Fruit fly (Drosophila melanogaster) whole organism, prepupa: ENCODE data around the gene CG5254.

Source experiments
- Blimp-1 ChIP-seq: fragments of 200-800 bp; sonication (Bioruptor generic); optimal IDR thresholded peaks from 3 replicates; lab custom pipeline; 2017; ENCODE audit warnings: missing biosample characterization, missing genetic modification characterization, mild to moderate bottlenecking, moderate library complexity, missing genetic modification reagents
- CG10631 ChIP-seq: fragments of 200-800 bp; sonication (Bioruptor generic); optimal IDR thresholded peaks from 2 replicates; lab custom pipeline; 2016; ENCODE audit warnings: missing biosample characterization, missing genetic modification characterization
- CG10669 ChIP-seq: fragments of 200-800 bp; sonication (Bioruptor generic); optimal IDR thresholded peaks from 3 replicates; lab custom pipeline; 2018; ENCODE audit warnings: missing biosample characterization, mild to moderate bottlenecking, missing genetic modification characterization, moderate library complexity
- CG11294 ChIP-seq: fragments of 200-800 bp; sonication (Bioruptor generic); IDR thresholded peaks from 2 replicates; pipeline ENCODE4 v1.3.6; 2022; ENCODE audit warnings: missing biosample characterization, missing genetic modification characterization
- CG15336 ChIP-seq: fragments of 200-800 bp; sonication (Bioruptor generic); IDR thresholded peaks from 2 replicates; pipeline ENCODE4 v1.3.6; 2022; ENCODE audit warnings: missing biosample characterization, missing genetic modification characterization
- CG1621 ChIP-seq: fragments of 200-800 bp; sonication (Bioruptor generic); optimal IDR thresholded peaks from 3 replicates; lab custom pipeline; 2018; ENCODE audit warnings: missing biosample characterization, mild to moderate bottlenecking, missing genetic modification characterization
- CG3032 ChIP-seq: fragments of 200-800 bp; optimal IDR thresholded peaks from 2 replicates; lab custom pipeline; 2019; ENCODE audit warnings: missing biosample characterization, mild to moderate bottlenecking, missing genetic modification characterization, moderate library complexity
- CG31627 ChIP-seq: fragments of 200-800 bp; sonication (Bioruptor generic); optimal IDR thresholded peaks from 3 replicates; lab custom pipeline; 2016; ENCODE audit warnings: missing biosample characterization, missing genetic modification characterization
- CG32006 ChIP-seq: fragments of 200-800 bp; sonication (Bioruptor generic); optimal IDR thresholded peaks from 3 replicates; lab custom pipeline; 2017; ENCODE audit warnings: missing biosample characterization, mild to moderate bottlenecking, missing genetic modification characterization
- CG34406 ChIP-seq: fragments of 200-800 bp; sonication (Bioruptor generic); optimal IDR thresholded peaks from 3 replicates; lab custom pipeline; 2016; ENCODE audit warnings: missing biosample characterization, missing genetic modification characterization
- CG3919 ChIP-seq: fragments of 200-800 bp; sonication (Bioruptor generic); optimal IDR thresholded peaks from 3 replicates; lab custom pipeline; 2016; ENCODE audit warnings: missing biosample characterization, missing genetic modification characterization
- CG4318 ChIP-seq: fragments of 200-800 bp; sonication (Bioruptor generic); optimal IDR thresholded peaks from 3 replicates; lab custom pipeline; 2017; ENCODE audit warnings: missing biosample characterization, mild to moderate bottlenecking, missing genetic modification characterization
- CG6792 ChIP-seq: fragments of 200-800 bp; sonication (Bioruptor generic); optimal IDR thresholded peaks from 3 replicates; lab custom pipeline; 2016; ENCODE audit warnings: missing biosample characterization, missing genetic modification characterization
- CG6808 ChIP-seq: fragments of 200-800 bp; sonication (Bioruptor generic); optimal IDR thresholded peaks from 3 replicates; lab custom pipeline; 2017; ENCODE audit warnings: missing biosample characterization, missing genetic modification characterization, mild to moderate bottlenecking, moderate library complexity, missing genetic modification reagents
- CG6854 ChIP-seq: fragments of 200-800 bp; sonication (Bioruptor generic); optimal IDR thresholded peaks from 2 replicates; lab custom pipeline; 2017; ENCODE audit warnings: missing biosample characterization, mild to moderate bottlenecking, missing genetic modification characterization
- CG7368 ChIP-seq: fragments of 200-800 bp; sonication (Bioruptor generic); optimal IDR thresholded peaks from 3 replicates; lab custom pipeline; 2016; ENCODE audit warnings: missing biosample characterization, missing genetic modification characterization
- CG8119 ChIP-seq: fragments of 200-800 bp; sonication (Bioruptor generic); IDR thresholded peaks from 3 replicates; pipeline ENCODE4 v1.3.6; 2022; ENCODE audit warnings: missing biosample characterization, missing genetic modification characterization
- CG8319 ChIP-seq: fragments of 200-800 bp; sonication (Bioruptor generic); optimal IDR thresholded peaks from 3 replicates; lab custom pipeline; 2016; ENCODE audit warnings: missing biosample characterization, missing genetic modification characterization
- CG8632 ChIP-seq: fragments of 200-800 bp; sonication (Bioruptor generic); optimal IDR thresholded peaks from 3 replicates; lab custom pipeline; 2016; ENCODE audit warnings: missing biosample characterization, missing genetic modification characterization
- CG9139 ChIP-seq: fragments of 200-800 bp; sonication (Bioruptor generic); optimal IDR thresholded peaks from 3 replicates; lab custom pipeline; 2017; ENCODE audit warnings: missing biosample characterization, mild to moderate bottlenecking, missing genetic modification characterization
- Eip75B ChIP-seq: fragments of 200-800 bp; sonication (Bioruptor generic); optimal IDR thresholded peaks from 3 replicates; lab custom pipeline; 2016; ENCODE audit warnings: missing biosample characterization, missing genetic modification characterization
- Eip93F ChIP-seq: fragments of 200-800 bp; sonication (Bioruptor generic); optimal IDR thresholded peaks from 2 replicates; lab custom pipeline; 2016; ENCODE audit warnings: missing biosample characterization, mild to moderate bottlenecking, missing genetic modification characterization
- Ets21C ChIP-seq: fragments of 200-800 bp; sonication (Bioruptor generic); optimal IDR thresholded peaks from 3 replicates; lab custom pipeline; 2016; ENCODE audit warnings: missing biosample characterization, missing genetic modification characterization
- Ets96B ChIP-seq: fragments of 200-800 bp; optimal IDR thresholded peaks from 2 replicates; lab custom pipeline; 2019; ENCODE audit warnings: missing biosample characterization, mild to moderate bottlenecking, missing genetic modification characterization, moderate library complexity
- Hr38 ChIP-seq: sonication (Bioruptor generic); optimal IDR thresholded peaks from 2 replicates; lab custom pipeline; 2016; ENCODE audit warnings: missing biosample characterization, missing genetic modification characterization
- Lpt ChIP-seq: fragments of 200-800 bp; sonication (Bioruptor generic); optimal IDR thresholded peaks from 3 replicates; lab custom pipeline; 2016; ENCODE audit warnings: missing biosample characterization, missing genetic modification characterization
- Met ChIP-seq: fragments of 200-800 bp; sonication (Bioruptor generic); optimal IDR thresholded peaks from 3 replicates; lab custom pipeline; 2016; ENCODE audit warnings: missing biosample characterization, missing genetic modification characterization
- OdsH ChIP-seq: fragments of 200-800 bp; sonication (Bioruptor generic); optimal IDR thresholded peaks from 3 replicates; lab custom pipeline; 2016; ENCODE audit warnings: missing biosample characterization, missing genetic modification characterization
- Smox ChIP-seq: fragments of 200-800 bp; sonication (Bioruptor generic); optimal IDR thresholded peaks from 3 replicates; lab custom pipeline; 2016; ENCODE audit warnings: missing biosample characterization, missing genetic modification characterization
- Sox102F ChIP-seq: fragments of 200-800 bp; sonication (Bioruptor generic); optimal IDR thresholded peaks from 2 replicates; lab custom pipeline; 2016; ENCODE audit warnings: missing biosample characterization, mild to moderate bottlenecking, missing genetic modification characterization
- Sox14 ChIP-seq: fragments of 200-800 bp; sonication (Bioruptor generic); optimal IDR thresholded peaks from 3 replicates; lab custom pipeline; 2016; ENCODE audit warnings: missing biosample characterization, missing genetic modification characterization
- achi ChIP-seq: fragments of 200-800 bp; sonication (Bioruptor generic); optimal IDR thresholded peaks from 3 replicates; lab custom pipeline; 2016; ENCODE audit warnings: missing biosample characterization, missing genetic modification characterization
- acj6 ChIP-seq: fragments of 200-800 bp; sonication (Bioruptor generic); optimal IDR thresholded peaks from 3 replicates; lab custom pipeline; 2016; ENCODE audit warnings: missing biosample characterization, missing genetic modification characterization
- cyc ChIP-seq: fragments of 200-800 bp; sonication (Bioruptor generic); optimal IDR thresholded peaks from 3 replicates; lab custom pipeline; 2016; ENCODE audit warnings: missing biosample characterization, missing genetic modification characterization
- dac ChIP-seq: fragments of 200-800 bp; sonication (Bioruptor generic); optimal IDR thresholded peaks from 2 replicates; lab custom pipeline; 2017; ENCODE audit warnings: missing biosample characterization, mild to moderate bottlenecking, missing genetic modification characterization
- dsx ChIP-seq: fragments of 200-800 bp; optimal IDR thresholded peaks from 3 replicates; lab custom pipeline; 2019; ENCODE audit warnings: missing biosample characterization, mild to moderate bottlenecking, missing genetic modification characterization, moderate library complexity; ENCODE audit not compliant: poor library complexity, severe bottlenecking
- eg ChIP-seq: fragments of 200-800 bp; sonication (Bioruptor generic); IDR thresholded peaks from 3 replicates; pipeline ENCODE4 v1.3.6; 2022; ENCODE audit warnings: missing biosample characterization, missing genetic modification characterization
- fd59A ChIP-seq: fragments of 200-800 bp; sonication (Bioruptor generic); optimal IDR thresholded peaks from 2 replicates; lab custom pipeline; 2017; ENCODE audit warnings: missing biosample characterization, mild to moderate bottlenecking, missing genetic modification characterization, missing genetic modification reagents
- fkh ChIP-seq: fragments of 200-800 bp; sonication (Bioruptor generic); optimal IDR thresholded peaks from 3 replicates; lab custom pipeline; 2017; ENCODE audit warnings: missing biosample characterization, mild to moderate bottlenecking, missing genetic modification characterization, moderate library complexity
- lz ChIP-seq: fragments of 200-800 bp; sonication (Bioruptor generic); optimal IDR thresholded peaks from 3 replicates; lab custom pipeline; 2016; ENCODE audit warnings: missing biosample characterization, missing genetic modification characterization
- net ChIP-seq: fragments of 200-800 bp; sonication (Bioruptor generic); optimal IDR thresholded peaks from 3 replicates; lab custom pipeline; 2016; ENCODE audit warnings: missing biosample characterization, missing genetic modification characterization
- salr ChIP-seq, 2 experiments: fragments of 200-800 bp; sonication (Bioruptor generic); optimal IDR thresholded peaks; 3 replicates each; lab custom pipeline; 2016 to 2018; ENCODE audit warnings: missing biosample characterization in 2 of 2, missing genetic modification characterization in 2 of 2, mild to moderate bottlenecking in 1 of 2
- spab ChIP-seq: fragments of 200-800 bp; sonication (Bioruptor generic); optimal IDR thresholded peaks from 2 replicates; lab custom pipeline; 2017; ENCODE audit warnings: missing biosample characterization, mild to moderate bottlenecking, missing genetic modification characterization, missing genetic modification reagents
- ss ChIP-seq, 2 experiments: fragments of 200-800 bp; sonication (Bioruptor generic); optimal IDR thresholded peaks; 2 replicates in 1 of 2; 3 replicates in 1 of 2; lab custom pipeline; 2017 to 2018; ENCODE audit warnings: mild to moderate bottlenecking in 2 of 2, missing biosample characterization in 2 of 2, missing genetic modification characterization in 2 of 2, moderate library complexity in 1 of 2
- svp ChIP-seq: fragments of 200-800 bp; sonication (Bioruptor generic); peaks from one replicate; lab custom pipeline; 2016; ENCODE audit warnings: missing biosample characterization, missing genetic modification characterization
- topi ChIP-seq: fragments of 200-800 bp; sonication (Bioruptor generic); optimal IDR thresholded peaks from 3 replicates; lab custom pipeline; 2016; ENCODE audit warnings: missing biosample characterization, missing genetic modification characterization
- vri ChIP-seq: fragments of 200-800 bp; sonication (Bioruptor generic); optimal IDR thresholded peaks from 3 replicates; lab custom pipeline; 2016; ENCODE audit warnings: missing biosample characterization, mild to moderate bottlenecking, missing genetic modification characterization

Gene CG5254

dm6 chrX:762047-762446 lies 11.9 kb downstream of the CG5254 start:
- TF ChIP-seq OdsH (GFP tag; lab: Kevin White, UChicago), result no peak
- no peak for TF ChIP-seq lz (GFP tag; lab: Kevin White, UChicago)
- no peak for TF ChIP-seq fd59A (GFP tag; lab: Kevin White, UChicago)
- TF ChIP-seq Smox (GFP tag; lab: Kevin White, UChicago), result no peak
- TF ChIP-seq Eip75B (GFP tag; lab: Kevin White, UChicago), result no peak
- no peak for TF ChIP-seq svp (GFP tag; lab: Kevin White, UChicago)
- TF ChIP-seq eg, result no peak
- TF ChIP-seq salr (GFP tag; optimal IDR thresholded peaks at IDR 0.05; lab: Kevin White, UChicago), result no peak
- TF ChIP-seq CG34406, result no peak
- no peak for TF ChIP-seq CG6808 (GFP tag; lab: Kevin White, UChicago)
- no peak for TF ChIP-seq Ets21C
- no peak for TF ChIP-seq Sox14 (GFP tag; lab: Kevin White, UChicago)
- TF ChIP-seq CG7368 (GFP tag; lab: Kevin White, UChicago), result no peak
- no peak for TF ChIP-seq dac (GFP tag; lab: Kevin White, UChicago)
- TF ChIP-seq CG8632, result no peak
- no peak for TF ChIP-seq Eip93F (GFP tag; lab: Kevin White, UChicago)
- TF ChIP-seq Met (GFP tag; lab: Kevin White, UChicago), result no peak
- TF ChIP-seq acj6 (GFP tag; lab: Kevin White, UChicago), result no peak

- peak; percentile 82 for TF ChIP-seq net (GFP tag; lab: Kevin White, UChicago)
- peak; percentile 36 for TF ChIP-seq CG32006 (GFP tag; lab: Kevin White, UChicago)
- TF ChIP-seq achi, result peak; percentile 60
- peak; percentile 72 for TF ChIP-seq Blimp-1
- no peak for TF ChIP-seq Eip93F (GFP tag; lab: Kevin White, UChicago)
- TF ChIP-seq CG3919, result peak; percentile 77
- peak; percentile 63 to 84 for TF ChIP-seq ss (GFP tag; optimal IDR thresholded peaks at IDR 0.05; lab: Kevin White, UChicago)
- TF ChIP-seq Sox102F (GFP tag; lab: Kevin White, UChicago), result peak; percentile 66
- peak; percentile 8 to 73 for TF ChIP-seq salr (GFP tag; optimal IDR thresholded peaks at IDR 0.05; lab: Kevin White, UChicago)
- TF ChIP-seq spab, result peak; percentile 22
- peak; percentile 43 for TF ChIP-seq CG8632
- peak; percentile 82 for TF ChIP-seq topi (GFP tag; lab: Kevin White, UChicago)
- peak; percentile 91 for TF ChIP-seq CG6854 (GFP tag; lab: Kevin White, UChicago)
- TF ChIP-seq CG6808 (GFP tag; lab: Kevin White, UChicago), result peak; percentile 67
- TF ChIP-seq CG1621 (tag; lab: Kevin White, UChicago), result peak; percentile 78
- TF ChIP-seq cyc (GFP tag; lab: Kevin White, UChicago), result peak; percentile 81
- TF ChIP-seq CG8319, result peak; percentile 42
- TF ChIP-seq CG10669 (GFP tag; lab: Kevin White, UChicago), result peak; percentile 48
- TF ChIP-seq Lpt (GFP tag; lab: Kevin White, UChicago), result peak; percentile 32
- TF ChIP-seq Smox (GFP tag; lab: Kevin White, UChicago), result peak; percentile 72
- TF ChIP-seq fd59A (GFP tag; lab: Kevin White, UChicago), result peak; percentile 18
- TF ChIP-seq svp (GFP tag; lab: Kevin White, UChicago), result peak; percentile 60
- peak; percentile 70 for TF ChIP-seq CG31627 (GFP tag; lab: Kevin White, UChicago)
- TF ChIP-seq Ets96B (tag; lab: Kevin White, UChicago), result peak; percentile 28
- peak; percentile 3 for TF ChIP-seq dsx (GFP tag; lab: Kevin White, UChicago)
- TF ChIP-seq OdsH (GFP tag; lab: Kevin White, UChicago), result peak; percentile 66
- TF ChIP-seq CG15336 (GFP tag; lab: Robert Waterston, UW), result peak; percentile 56; the same call in 1 of the 2 replicates
- peak; percentile 55 for TF ChIP-seq CG3032 (tag; lab: Kevin White, UChicago)
- peak; percentile 68 for TF ChIP-seq Eip75B (GFP tag; lab: Kevin White, UChicago)
- TF ChIP-seq CG7368 (GFP tag; lab: Kevin White, UChicago), result peak; percentile 81
- TF ChIP-seq Sox14 (GFP tag; lab: Kevin White, UChicago), result peak; percentile 87
- peak; percentile 52 for TF ChIP-seq CG10631
- peak; percentile 82 for TF ChIP-seq lz (GFP tag; lab: Kevin White, UChicago)
- TF ChIP-seq Ets21C, result peak; percentile 42
- no peak for TF ChIP-seq CG11294
- peak; percentile 66 for TF ChIP-seq fkh (GFP tag; lab: Kevin White, UChicago)
- TF ChIP-seq dac (GFP tag; lab: Kevin White, UChicago), result peak; percentile 55
- TF ChIP-seq CG8119, result peak; percentile 44; the same call in 2 of the 3 replicates
- peak; percentile 71 for TF ChIP-seq vri (GFP tag; lab: Kevin White, UChicago)
- peak; percentile 74 for TF ChIP-seq CG6792 (GFP tag; lab: Kevin White, UChicago)
- peak; percentile 80 for TF ChIP-seq Met (GFP tag; lab: Kevin White, UChicago)
- no peak for TF ChIP-seq CG4318 (GFP tag; lab: Kevin White, UChicago)
- TF ChIP-seq Hr38, result no peak
- TF ChIP-seq CG9139 (GFP tag; lab: Kevin White, UChicago), result peak; percentile 77
Measured at dm6 chrX:765039-765508, 14.9 kb downstream of the CG5254 start, which contains the start of gene RpL22. RpL22 (minus strand) TSS chrX:765130.
